Worm (Caenorhabditis elegans) whole organism, L3 larva: ENCODE data around the gene mix-1.

ENCODE experiments used
- R02D3.7 ChIP-seq: fragments of 150-350 bp; optimal IDR thresholded peaks from 2 replicates; lab custom pipeline; 2014; ENCODE audit warnings: missing biosample characterization, missing genetic modification characterization
- ZK546.5 ChIP-seq: sonication (generic microtip); optimal IDR thresholded peaks from 2 replicates; lab custom pipeline; 2017; ENCODE audit warnings: missing biosample characterization, missing genetic modification characterization
- ceh-82 ChIP-seq: fragments of 150-350 bp; optimal IDR thresholded peaks from 2 replicates; lab custom pipeline; 2014; ENCODE audit warnings: missing biosample characterization, missing genetic modification characterization
- ceh-9 ChIP-seq: sonication (generic microtip); optimal IDR thresholded peaks from 2 replicates; lab custom pipeline; 2018; ENCODE audit warnings: missing biosample characterization, missing genetic modification characterization
- fos-1 ChIP-seq: fragments of 150-350 bp; optimal IDR thresholded peaks from 2 replicates; lab custom pipeline; 2014; ENCODE audit warnings: missing biosample characterization, missing genetic modification characterization
- hmg-11 ChIP-seq: sonication (generic microtip); optimal IDR thresholded peaks from 2 replicates; lab custom pipeline; 2016; ENCODE audit warnings: missing genetic modification characterization, missing compliant biosample characterization
- nhr-11 ChIP-seq: fragments of 150-350 bp; optimal IDR thresholded peaks from 2 replicates; lab custom pipeline; 2014; ENCODE audit warnings: missing biosample characterization, missing genetic modification characterization
- nhr-28 ChIP-seq: fragments of 150-350 bp; optimal IDR thresholded peaks from 2 replicates; lab custom pipeline; 2014; ENCODE audit warnings: missing biosample characterization, missing genetic modification characterization
- nhr-76 ChIP-seq: fragments of 150-350 bp; sonication (generic microtip); optimal IDR thresholded peaks from 5 replicates; lab custom pipeline; 2014; ENCODE audit warnings: missing biosample characterization, missing genetic modification characterization
- pha-4 ChIP-seq: fragments of 150-350 bp; optimal IDR thresholded peaks from 2 replicates; lab custom pipeline; 2014; ENCODE audit warnings: missing biosample characterization, missing genetic modification reagents, missing genetic modification characterization
- pqm-1 ChIP-seq: fragments of 150-350 bp; optimal IDR thresholded peaks from 2 replicates; lab custom pipeline; 2017; ENCODE audit warnings: missing biosample characterization, missing genetic modification characterization, inconsistent platforms
- skn-1 ChIP-seq: fragments of 150-350 bp; optimal IDR thresholded peaks from 2 replicates; lab custom pipeline; 2014; ENCODE audit warnings: missing biosample characterization, missing genetic modification characterization
- snpc-4 ChIP-seq: fragments of 150-350 bp; optimal IDR thresholded peaks from 2 replicates; lab custom pipeline; 2014; ENCODE audit warnings: missing biosample characterization, missing genetic modification characterization
- unc-62 ChIP-seq: fragments of 150-350 bp; sonication (generic microtip); optimal IDR thresholded peaks from 4 replicates; lab custom pipeline; 2014; ENCODE audit warnings: missing biosample characterization, missing genetic modification reagents, missing genetic modification characterization

- TF ChIP-seq snpc-4 (tag; lab: Kevin White, UChicago), result no peak
- no peak for TF ChIP-seq hmg-11 (tag; lab: Kevin White, UChicago)
- no peak for TF ChIP-seq nhr-28 (tag; lab: Kevin White, UChicago)
- no peak for TF ChIP-seq ZK546.5
- no peak for TF ChIP-seq skn-1 (tag; lab: Kevin White, UChicago)
- no peak for TF ChIP-seq ceh-82 (tag; lab: Kevin White, UChicago)
- TF ChIP-seq R02D3.7 (tag; lab: Kevin White, UChicago), result no peak
- TF ChIP-seq nhr-11 (tag; lab: Kevin White, UChicago), result no peak
- TF ChIP-seq nhr-76 (tag; lab: Kevin White, UChicago), result no peak
- no peak for TF ChIP-seq ceh-9 (tag; lab: Kevin White, UChicago)
- no peak for TF ChIP-seq fos-1 (tag; lab: Kevin White, UChicago)
- no peak for TF ChIP-seq unc-62 (GFP tag; lab: Kevin White, UChicago)
- no peak for TF ChIP-seq pqm-1 (tag; lab: Kevin White, UChicago)
- no peak for TF ChIP-seq pha-4 (tag; lab: Kevin White, UChicago)
Observed at ce11 chrII:10838550-10838949, 14.5 kb downstream of the mix-1 start.
